Fruit fly (Drosophila melanogaster): Measurements from ENCODE around the gene CG43349.

Gene CG43349

DNA sequence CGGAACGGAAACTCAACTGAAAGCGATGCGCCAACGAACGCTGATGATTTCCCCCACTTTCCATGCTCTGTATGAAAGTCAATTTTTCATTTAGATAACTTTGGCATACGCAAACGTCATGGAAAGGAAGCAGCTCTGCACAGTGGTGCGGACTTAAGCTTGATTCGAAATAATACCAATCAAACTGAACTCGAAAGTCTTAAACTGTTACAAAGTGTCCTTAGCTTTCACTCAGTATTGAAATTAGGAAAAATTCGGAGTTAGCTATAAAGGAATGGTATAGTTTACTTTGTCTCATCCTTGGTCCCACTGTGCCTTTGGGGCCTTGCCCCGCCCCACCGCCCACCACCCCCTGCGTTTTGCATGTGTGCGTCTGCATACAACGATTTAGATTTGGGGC lies 7.4 kb downstream of the CG43349 start (continued):
- TF ChIP-seq HLHmδ (GFP tag; optimal IDR thresholded peaks at IDR 0.05) = no peak
- no peak for TF ChIP-seq Mes4 (GFP tag; optimal IDR thresholded peaks at IDR 0.05)
- TF ChIP-seq CG10462 (GFP tag; optimal IDR thresholded peaks at IDR 0.05) = no peak
- peak; percentile 59 for TF ChIP-seq PHDP (tag; optimal IDR thresholded peaks at IDR 0.05)
- TF ChIP-seq ems (GFP tag; optimal IDR thresholded peaks at IDR 0.05) = no peak
- peak; percentile 2 for TF ChIP-seq CG9609 (GFP tag; optimal IDR thresholded peaks at IDR 0.05)
- peak; percentile 69 for TF ChIP-seq Xrp1 (GFP tag; IDR thresholded peaks at IDR 0.05)
- no peak for TF ChIP-seq Hr39 (optimal IDR thresholded peaks at IDR 0.05)
- peak; percentile 73 for TF ChIP-seq dysf (GFP tag; IDR thresholded peaks at IDR 0.05)
- TF ChIP-seq CG11247 (GFP tag; IDR thresholded peaks at IDR 0.05) = peak; percentile 45; the same call in 1 of the 2 replicates
- no peak for TF ChIP-seq ac (GFP tag; optimal IDR thresholded peaks at IDR 0.05)
- TF ChIP-seq CG12219 (GFP tag; optimal IDR thresholded peaks at IDR 0.05) = peak; percentile 31
- peak; percentile 42 for TF ChIP-seq CG7786 (GFP tag; optimal IDR thresholded peaks at IDR 0.05)
- TF ChIP-seq pum (GFP tag; optimal IDR thresholded peaks at IDR 0.05) = no peak
- peak; percentile 70; the same call in 2 of the 3 replicates for TF ChIP-seq otp (GFP tag; IDR thresholded peaks at IDR 0.05)
- no peak for TF ChIP-seq ERR (GFP tag; optimal IDR thresholded peaks at IDR 0.05)
- TF ChIP-seq CG4424 (GFP tag; optimal IDR thresholded peaks at IDR 0.05) = no peak
- TF ChIP-seq CG12391 (tag; optimal IDR thresholded peaks at IDR 0.05) = peak; percentile 43
- no peak for TF ChIP-seq wor (GFP tag; IDR thresholded peaks at IDR 0.05)
- no peak for TF ChIP-seq sima (GFP tag; optimal IDR thresholded peaks at IDR 0.05)
- no peak for TF ChIP-seq sr (GFP tag; IDR thresholded peaks at IDR 0.05)
- no peak for TF ChIP-seq luna (GFP tag; optimal IDR thresholded peaks at IDR 0.05)
- TF ChIP-seq nmo (GFP tag; optimal IDR thresholded peaks at IDR 0.05) = peak; percentile 13
- no peak for TF ChIP-seq maf-S (GFP tag; optimal IDR thresholded peaks at IDR 0.05)
- peak; percentile 56 for TF ChIP-seq E2f1 (GFP tag; IDR thresholded peaks at IDR 0.05)
- TF ChIP-seq Spps (tag; optimal IDR thresholded peaks at IDR 0.05) = no peak
- TF ChIP-seq Stat92E (GFP tag; optimal IDR thresholded peaks at IDR 0.05) = no peak
- TF ChIP-seq Fer3 (tag; optimal IDR thresholded peaks at IDR 0.05) = peak; percentile 47
- no peak for TF ChIP-seq nerfin-1 (tag; optimal IDR thresholded peaks at IDR 0.05)
- TF ChIP-seq run (tag; optimal IDR thresholded peaks at IDR 0.05) = no peak
- TF ChIP-seq CG7556 (GFP tag; optimal IDR thresholded peaks at IDR 0.05) = peak; percentile 69
- TF ChIP-seq ftz-f1 (GFP tag; optimal IDR thresholded peaks at IDR 0.05) = no peak
- TF ChIP-seq CG10147 (GFP tag; optimal IDR thresholded peaks at IDR 0.05) = no peak
- TF ChIP-seq croc (GFP tag; conservative IDR thresholded peaks at IDR 0.05) = 0 out of 3 replicates have a peak, but pooled peaks have one; percentile 13
- no peak for TF ChIP-seq amos (GFP tag; IDR thresholded peaks at IDR 0.05; ENCODE audit: partially characterized antibody)
- TF ChIP-seq abd-A (tag; optimal IDR thresholded peaks at IDR 0.05) = no peak
- peak; percentile 52 for TF ChIP-seq CG32772 (GFP tag; IDR thresholded peaks at IDR 0.05)
- no peak for TF ChIP-seq CG17186 (GFP tag; optimal IDR thresholded peaks at IDR 0.05)
- no peak for TF ChIP-seq CG3065 (GFP tag; optimal IDR thresholded peaks at IDR 0.05)
- TF ChIP-seq CG15696 (tag; optimal IDR thresholded peaks at IDR 0.05) = no peak
- no peak for TF ChIP-seq Jarid2 (GFP tag; optimal IDR thresholded peaks at IDR 0.05)
- no peak for TF ChIP-seq da (GFP tag; optimal IDR thresholded peaks at IDR 0.05)
- peak; percentile 74 for TF ChIP-seq Rfx (GFP tag; IDR thresholded peaks at IDR 0.05)
- no peak for TF ChIP-seq CG12744 (GFP tag; optimal IDR thresholded peaks at IDR 0.05)
- peak; percentile 82 for TF ChIP-seq Ets65A (GFP tag)
- TF ChIP-seq CG8478 (optimal IDR thresholded peaks at IDR 0.05) = no peak
- peak; percentile 77 for TF ChIP-seq CG18599 (GFP tag; optimal IDR thresholded peaks at IDR 0.05)
- TF ChIP-seq Xbp1 (GFP tag; optimal IDR thresholded peaks at IDR 0.05) = peak; percentile 67
- TF ChIP-seq Oli (tag; optimal IDR thresholded peaks at IDR 0.05) = peak; percentile 42
- TF ChIP-seq CG8359 (GFP tag; optimal IDR thresholded peaks at IDR 0.05; ENCODE audit: borderline replicate concordance) = no peak
- no peak for TF ChIP-seq CG13624 (GFP tag; optimal IDR thresholded peaks at IDR 0.05)
- peak; percentile 62 for TF ChIP-seq ATbp (GFP tag; optimal IDR thresholded peaks at IDR 0.05)

Data from whole organism, embryonic.